Fruit fly (Drosophila melanogaster) whole organism, embryonic: ENCODE measurements around the gene Dbp73D.

Source experiments
- Adf1 ChIP-seq: fragments of 200-800 bp; sonication (Bioruptor generic); IDR thresholded peaks from 2 replicates; pipeline ENCODE4 v1.3.6; 2022; ENCODE audit warnings: missing biosample characterization, missing genetic modification characterization
- C15 ChIP-seq: fragments of 200-800 bp; sonication (Bioruptor generic); IDR thresholded peaks from 3 replicates; pipeline ENCODE4 v1.3.6; 2022; ENCODE audit warnings: missing biosample characterization, missing genetic modification characterization
- CG10543 ChIP-seq: fragments of 200-800 bp; sonication (Bioruptor generic); optimal IDR thresholded peaks from 3 replicates; lab custom pipeline; 2017; ENCODE audit warnings: missing biosample characterization, mild to moderate bottlenecking, missing genetic modification characterization, moderate library complexity
- CG10979 ChIP-seq: fragments of 200-800 bp; sonication (Bioruptor generic); optimal IDR thresholded peaks from 2 replicates; lab custom pipeline; 2018; ENCODE audit warnings: missing biosample characterization, mild to moderate bottlenecking, missing genetic modification characterization, moderate library complexity
- CG11456 ChIP-seq: fragments of 200-800 bp; sonication (Bioruptor generic); IDR thresholded peaks from 3 replicates; pipeline ENCODE4 v1.3.6; 2022; ENCODE audit warnings: missing biosample characterization, missing genetic modification characterization
- CG12104 ChIP-seq: fragments of 200-800 bp; sonication (Bioruptor generic); optimal IDR thresholded peaks from 3 replicates; lab custom pipeline; 2016; ENCODE audit warnings: missing biosample characterization, missing genetic modification characterization
- CG14965 ChIP-seq: fragments of 200-800 bp; sonication (Bioruptor generic); optimal IDR thresholded peaks from 2 replicates; lab custom pipeline; 2016; ENCODE audit warnings: missing biosample characterization, missing genetic modification characterization, borderline replicate concordance
- CG15479 ChIP-seq: fragments of 200-800 bp; sonication (Bioruptor generic); optimal IDR thresholded peaks from 3 replicates; lab custom pipeline; 2019; ENCODE audit warnings: missing biosample characterization, mild to moderate bottlenecking, missing genetic modification characterization, moderate library complexity
- CG17328 ChIP-seq: fragments of 200-800 bp; sonication (Bioruptor generic); IDR thresholded peaks from 2 replicates; pipeline ENCODE4 v1.3.6; 2022; ENCODE audit warnings: missing biosample characterization, missing genetic modification characterization
- CG17912 ChIP-seq: fragments of 200-800 bp; sonication (Bioruptor generic); optimal IDR thresholded peaks from 2 replicates; lab custom pipeline; 2018; ENCODE audit warnings: missing biosample characterization, mild to moderate bottlenecking, missing genetic modification characterization
- CG18011 ChIP-seq: fragments of 200-800 bp; sonication (Bioruptor generic); optimal IDR thresholded peaks from 2 replicates; lab custom pipeline; 2017; ENCODE audit warnings: missing biosample characterization, missing genetic modification characterization, mild to moderate bottlenecking, moderate library complexity, missing genotype
- CG2116 ChIP-seq: fragments of 200-800 bp; sonication (Bioruptor generic); optimal IDR thresholded peaks from 3 replicates; lab custom pipeline; 2018; ENCODE audit warnings: missing biosample characterization, mild to moderate bottlenecking, missing genetic modification characterization
- CG2712 ChIP-seq: fragments of 200-800 bp; optimal IDR thresholded peaks from 3 replicates; lab custom pipeline; 2019; ENCODE audit warnings: missing biosample characterization, mild to moderate bottlenecking, missing genetic modification characterization, moderate library complexity
- CG30431 ChIP-seq: fragments of 200-800 bp; sonication (Bioruptor generic); optimal IDR thresholded peaks from 2 replicates; lab custom pipeline; 2017; ENCODE audit warnings: missing biosample characterization, missing genetic modification characterization
- CG3163 ChIP-seq: fragments of 200-800 bp; sonication (Bioruptor generic); optimal IDR thresholded peaks from 3 replicates; lab custom pipeline; 2016; ENCODE audit warnings: missing biosample characterization, missing genetic modification characterization
- CG3838 ChIP-seq: fragments of 200-800 bp; sonication (Bioruptor generic); optimal IDR thresholded peaks from 3 replicates; lab custom pipeline; 2016; ENCODE audit warnings: missing biosample characterization, missing genetic modification characterization
- CG5953 ChIP-seq: fragments of 200-800 bp; sonication (Bioruptor generic); IDR thresholded peaks from 2 replicates; pipeline ENCODE4 v1.3.6; 2022; ENCODE audit warnings: missing biosample characterization, missing genetic modification characterization
- CG6683 ChIP-seq: fragments of 200-800 bp; sonication (Bioruptor generic); optimal IDR thresholded peaks from 2 replicates; lab custom pipeline; 2017; ENCODE audit warnings: missing biosample characterization, mild to moderate bottlenecking, missing genetic modification characterization, missing genetic modification reagents
- CG9876 ChIP-seq: fragments of 200-800 bp; sonication (Bioruptor generic); optimal IDR thresholded peaks from 2 replicates; lab custom pipeline; 2016; ENCODE audit warnings: missing biosample characterization, missing genetic modification characterization
- Dp ChIP-seq: fragments of 200-800 bp; sonication (Bioruptor generic); optimal IDR thresholded peaks from 2 replicates; lab custom pipeline; 2018; ENCODE audit warnings: missing biosample characterization, mild to moderate bottlenecking, missing genetic modification characterization, moderate library complexity
- E2f2 ChIP-seq: fragments of 200-800 bp; sonication (Bioruptor generic); IDR thresholded peaks from 2 replicates; pipeline ENCODE4 v1.3.6; 2022; ENCODE audit warnings: missing biosample characterization, missing genetic modification characterization
- Eip74EF ChIP-seq, 2 experiments: fragments of 200-800 bp in 1 of 2; fragments of >200 bp in 1 of 2; sonication (Bioruptor generic) in 1 of 2; optimal IDR thresholded peaks; 2 replicates each; lab custom pipeline; 2017 to 2019; ENCODE audit warnings: missing biosample characterization in 2 of 2, missing genetic modification characterization in 2 of 2, mild to moderate bottlenecking in 1 of 2, moderate library complexity in 1 of 2
- Lim3 ChIP-seq: fragments of 200-800 bp; sonication (Bioruptor generic); IDR thresholded peaks from 2 replicates; pipeline ENCODE4 v1.3.6; 2022; ENCODE audit warnings: missing biosample characterization, missing genetic modification characterization
- Lpt ChIP-seq: fragments of >200 bp; optimal IDR thresholded peaks from 2 replicates; lab custom pipeline; 2018; ENCODE audit warnings: missing biosample characterization, missing genetic modification characterization
- MESR4 ChIP-seq: fragments of 200-800 bp; sonication (Bioruptor generic); optimal IDR thresholded peaks from 2 replicates; lab custom pipeline; 2018; ENCODE audit warnings: missing biosample characterization, mild to moderate bottlenecking, missing genetic modification characterization, moderate library complexity
- Mad ChIP-seq: fragments of 200-800 bp; sonication (Bioruptor generic); optimal IDR thresholded peaks from 2 replicates; lab custom pipeline; 2016; ENCODE audit warnings: missing biosample characterization, missing genetic modification characterization
- Mrtf ChIP-seq: fragments of 200-800 bp; sonication (Bioruptor generic); IDR thresholded peaks from 3 replicates; pipeline ENCODE4 v1.3.6; 2022; ENCODE audit warnings: missing biosample characterization, missing genetic modification characterization
- Nf-YB ChIP-seq: fragments of 200-800 bp; sonication (Bioruptor generic); optimal IDR thresholded peaks from 3 replicates; lab custom pipeline; 2019; ENCODE audit warnings: missing biosample characterization, mild to moderate bottlenecking, missing genetic modification characterization, moderate library complexity
- Opbp ChIP-seq: fragments of 200-800 bp; sonication (Bioruptor generic); IDR thresholded peaks from 3 replicates; pipeline ENCODE4 v1.3.6; 2022; ENCODE audit warnings: missing biosample characterization, missing genetic modification characterization; ENCODE audit not compliant: partially characterized antibody
- Six4 ChIP-seq: fragments of 200-800 bp; sonication (Bioruptor generic); optimal IDR thresholded peaks from 2 replicates; lab custom pipeline; 2016; ENCODE audit warnings: missing biosample characterization, missing genetic modification characterization
- Xbp1 ChIP-seq: fragments of 200-800 bp; sonication (Bioruptor generic); optimal IDR thresholded peaks from 3 replicates; lab custom pipeline; 2016; ENCODE audit warnings: missing biosample characterization, mild to moderate bottlenecking, missing genetic modification characterization
- Xrp1 ChIP-seq: fragments of 200-800 bp; sonication (Bioruptor generic); IDR thresholded peaks from 2 replicates; pipeline ENCODE4 v1.3.6; 2022; ENCODE audit warnings: missing biosample characterization, missing genetic modification characterization
- ab ChIP-seq: fragments of 200-800 bp; sonication (Bioruptor generic); optimal IDR thresholded peaks from 2 replicates; lab custom pipeline; 2016; ENCODE audit warnings: missing biosample characterization, missing genetic modification characterization
- bsh ChIP-seq, 2 experiments: fragments of 200-800 bp; sonication (Bioruptor generic); optimal IDR thresholded peaks; 2 replicates each; lab custom pipeline; 2017 to 2018; ENCODE audit warnings: mild to moderate bottlenecking in 2 of 2, missing biosample characterization in 2 of 2, missing genetic modification characterization in 2 of 2, moderate library complexity in 1 of 2
- chn ChIP-seq: fragments of 200-800 bp; sonication (Bioruptor generic); optimal IDR thresholded peaks from 2 replicates; lab custom pipeline; 2016; ENCODE audit warnings: missing biosample characterization, missing genetic modification characterization
- corto ChIP-seq: fragments of 200-800 bp; sonication (Bioruptor generic); optimal IDR thresholded peaks from 2 replicates; lab custom pipeline; 2016; ENCODE audit warnings: missing biosample characterization, mild to moderate bottlenecking, missing genetic modification characterization, moderate library complexity
- cwo ChIP-seq: fragments of 200-800 bp; sonication (Bioruptor generic); optimal IDR thresholded peaks from 3 replicates; lab custom pipeline; 2017; ENCODE audit warnings: missing biosample characterization, missing genetic modification characterization, mild to moderate bottlenecking, moderate library complexity, missing genetic modification reagents
- dmrt11E ChIP-seq: fragments of 200-800 bp; sonication (Bioruptor generic); optimal IDR thresholded peaks from 3 replicates; lab custom pipeline; 2018; ENCODE audit warnings: missing biosample characterization, mild to moderate bottlenecking, missing genetic modification characterization, moderate library complexity
- gce ChIP-seq: fragments of 200-800 bp; sonication (Bioruptor generic); IDR thresholded peaks from 3 replicates; pipeline ENCODE4 v1.3.6; 2022; ENCODE audit warnings: missing biosample characterization, missing genetic modification characterization
- gem ChIP-seq: fragments of 200-800 bp; sonication (Bioruptor generic); optimal IDR thresholded peaks from 2 replicates; lab custom pipeline; 2019; ENCODE audit warnings: missing biosample characterization, mild to moderate bottlenecking, missing genetic modification characterization, moderate library complexity
- grn ChIP-seq: fragments of 200-800 bp; sonication (Bioruptor generic); optimal IDR thresholded peaks from 3 replicates; lab custom pipeline; 2017; ENCODE audit warnings: missing biosample characterization, missing genetic modification characterization
- ind ChIP-seq: fragments of 200-800 bp; sonication (Bioruptor generic); optimal IDR thresholded peaks from 3 replicates; lab custom pipeline; 2016; ENCODE audit warnings: missing biosample characterization, missing genetic modification characterization
- jing ChIP-seq: fragments of 200-800 bp; sonication (Bioruptor generic); optimal IDR thresholded peaks from 2 replicates; lab custom pipeline; 2018; ENCODE audit warnings: missing biosample characterization, mild to moderate bottlenecking, missing genetic modification characterization
- nerfin-2 ChIP-seq: fragments of 200-800 bp; sonication (Bioruptor generic); IDR thresholded peaks from 2 replicates; pipeline ENCODE4 v1.3.6; 2022; ENCODE audit warnings: missing biosample characterization, missing genetic modification characterization; ENCODE audit not compliant: partially characterized antibody
- otp ChIP-seq: fragments of 200-800 bp; sonication (Bioruptor generic); IDR thresholded peaks from 3 replicates; pipeline ENCODE4, ENCODE4 v1.3.6; 2022; ENCODE audit warnings: missing biosample characterization, missing genetic modification characterization
- phol ChIP-seq: fragments of 200-800 bp; sonication (Bioruptor generic); optimal IDR thresholded peaks from 3 replicates; lab custom pipeline; 2018; ENCODE audit warnings: missing biosample characterization, mild to moderate bottlenecking, missing genetic modification characterization, moderate library complexity
- pros ChIP-seq: fragments of 200-800 bp; sonication (Bioruptor generic); optimal IDR thresholded peaks from 3 replicates; lab custom pipeline; 2019; ENCODE audit warnings: missing biosample characterization, mild to moderate bottlenecking, missing genetic modification characterization, moderate library complexity
- scrt ChIP-seq: fragments of 200-800 bp; sonication (Bioruptor generic); optimal IDR thresholded peaks from 2 replicates; lab custom pipeline; 2018; ENCODE audit warnings: missing biosample characterization, mild to moderate bottlenecking, missing genetic modification characterization, moderate library complexity
- seq ChIP-seq: fragments of 200-800 bp; sonication (Bioruptor generic); IDR thresholded peaks from 2 replicates; pipeline ENCODE4 v1.3.6; 2022; ENCODE audit warnings: missing biosample characterization, missing genetic modification characterization
- slbo ChIP-seq: fragments of 200-800 bp; sonication (Bioruptor generic); IDR thresholded peaks from 2 replicates; pipeline ENCODE4 v1.3.6; 2022; ENCODE audit warnings: missing biosample characterization, missing genetic modification characterization
- slp2 ChIP-seq: fragments of 200-800 bp; sonication (Bioruptor generic); optimal IDR thresholded peaks from 2 replicates; lab custom pipeline; 2016; ENCODE audit warnings: missing biosample characterization, missing genetic modification characterization
- sug ChIP-seq: fragments of 200-800 bp; optimal IDR thresholded peaks from 2 replicates; lab custom pipeline; 2019; ENCODE audit warnings: missing biosample characterization, mild to moderate bottlenecking, missing genetic modification characterization, moderate library complexity

Dbp73D gene

DNA sequence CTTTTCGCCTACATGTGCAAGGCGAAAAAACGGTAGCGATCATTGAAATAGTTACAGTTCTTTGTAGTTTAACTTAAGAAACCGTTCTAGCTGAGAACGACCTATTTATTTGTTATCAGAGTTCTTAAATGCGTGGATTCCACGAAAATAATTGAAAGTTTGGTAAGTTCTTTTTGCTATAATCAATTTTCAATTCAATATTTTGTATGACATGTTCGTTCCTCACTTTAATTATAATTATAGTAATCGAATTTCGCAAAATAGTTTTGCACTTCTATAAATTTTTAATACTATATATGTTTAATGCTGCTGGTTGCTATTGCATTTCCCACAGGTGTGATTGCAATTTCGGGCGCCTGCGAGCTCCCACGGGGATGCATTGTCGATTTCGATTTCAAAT, 17.7 kb upstream of the Dbp73D start:
- TF ChIP-seq Six4 (GFP tag; lab: Kevin White, UChicago) (no peak), seq (no peak), CG18011 (GFP tag; lab: Kevin White, UChicago) (no peak), corto (no peak), slp2 (GFP tag; lab: Kevin White, UChicago) (no peak), CG5953 (GFP tag; lab: Robert Waterston, UW) (no peak), jing (GFP tag; lab: Kevin White, UChicago) (no peak), phol (peak; percentile 2), gce (GFP tag; lab: Robert Waterston, UW) (no peak), Eip74EF (GFP tag; optimal IDR thresholded peaks at IDR 0.05; lab: Kevin White, UChicago) (no peak), bsh (GFP tag; optimal IDR thresholded peaks at IDR 0.05; lab: Kevin White, UChicago) (peak in 1 of 2 experiments; percentile 53), CG12104 (GFP tag; lab: Kevin White, UChicago) (no peak), CG2712 (tag; lab: Kevin White, UChicago) (peak; percentile 7), Adf1 (no peak), E2f2 (GFP tag; lab: Robert Waterston, UW) (no peak), ind (GFP tag; lab: Kevin White, UChicago) (no peak), gem (tag; lab: Kevin White, UChicago) (peak; percentile 27), Dp (GFP tag; lab: Kevin White, UChicago) (no peak), Lpt (GFP tag; lab: Kevin White, UChicago) (no peak), CG15479 (GFP tag; lab: Kevin White, UChicago) (no peak), cwo (no peak), Mrtf (GFP tag; lab: Robert Waterston, UW) (no peak), CG2116 (no peak), CG17912 (no peak), Mad (GFP tag; lab: Kevin White, UChicago) (no peak), CG10543 (GFP tag; lab: Kevin White, UChicago) (no peak), CG14965 (GFP tag; lab: Kevin White, UChicago) (no peak), scrt (GFP tag; lab: Kevin White, UChicago) (no peak), Lim3 (no peak), C15 (GFP tag; lab: Robert Waterston, UW) (no peak), CG3163 (no peak), Xbp1 (GFP tag; lab: Kevin White, UChicago) (no peak), CG3838 (no peak), CG17328 (GFP tag; lab: Robert Waterston, UW) (no peak), CG9876 (GFP tag; lab: Kevin White, UChicago) (no peak), Xrp1 (GFP tag; lab: Robert Waterston, UW) (no peak), grn (GFP tag; lab: Kevin White, UChicago) (no peak), ab (GFP tag; lab: Kevin White, UChicago) (no peak), slbo (no peak), chn (GFP tag; lab: Kevin White, UChicago) (no peak), CG30431 (GFP tag; lab: Kevin White, UChicago) (no peak), Opbp (GFP tag; lab: Robert Waterston, UW) (no peak), pros (no peak), CG10979 (tag; lab: Kevin White, UChicago) (peak; percentile 18), MESR4 (no peak), Nf-YB (no peak), otp (GFP tag; lab: Robert Waterston, UW) (no peak), CG6683 (GFP tag; lab: Kevin White, UChicago) (no peak), dmrt11E (tag; lab: Kevin White, UChicago) (peak; percentile 9), CG11456 (no peak), nerfin-2 (GFP tag; lab: Robert Waterston, UW) (no peak), sug (tag; lab: Kevin White, UChicago) (no peak)
